Worm (Caenorhabditis elegans) whole organism, mixed stage, embryonic: ENCODE measurements around the gene gmeb-2.

Experiments
- blmp-1 ChIP-seq: fragments of 150-350 bp; optimal IDR thresholded peaks from 2 replicates; lab custom pipeline; 2014; ENCODE audit warnings: missing biosample characterization, missing genetic modification characterization
- ceh-83 ChIP-seq: fragments of 200-800 bp; sonication (Bioruptor generic); optimal IDR thresholded peaks from 2 replicates; lab custom pipeline; 2018; ENCODE audit warnings: mild to moderate bottlenecking, missing genetic modification characterization, missing compliant biosample characterization
- lsy-2 ChIP-seq: fragments of 150-350 bp; optimal IDR thresholded peaks from 2 replicates; lab custom pipeline; 2014; ENCODE audit warnings: missing biosample characterization, missing genetic modification characterization
- nhr-12 ChIP-seq: fragments of 150-350 bp; optimal IDR thresholded peaks from 2 replicates; lab custom pipeline; 2014; ENCODE audit warnings: missing biosample characterization, missing genetic modification characterization
- nhr-237 ChIP-seq: fragments of 150-350 bp; optimal IDR thresholded peaks from 2 replicates; lab custom pipeline; 2014; ENCODE audit warnings: missing biosample characterization, missing genetic modification characterization
- nhr-28 ChIP-seq: fragments of 150-350 bp; optimal IDR thresholded peaks from 2 replicates; lab custom pipeline; 2014; ENCODE audit warnings: missing biosample characterization, missing genetic modification characterization
- nhr-76 ChIP-seq: sonication (generic microtip); optimal IDR thresholded peaks from 2 replicates; lab custom pipeline; 2017; ENCODE audit warnings: missing biosample characterization, missing genetic modification characterization
- pha-4 ChIP-seq: fragments of 150-350 bp; optimal IDR thresholded peaks from 2 replicates; lab custom pipeline; 2018; ENCODE audit warnings: missing biosample characterization, missing genetic modification reagents, missing genetic modification characterization
- unc-39 ChIP-seq: fragments of 150-350 bp; optimal IDR thresholded peaks from 2 replicates; lab custom pipeline; 2014; ENCODE audit warnings: missing biosample characterization, missing genetic modification characterization
- unc-62 ChIP-seq: fragments of 150-350 bp; optimal IDR thresholded peaks from 2 replicates; lab custom pipeline; 2014; ENCODE audit warnings: missing biosample characterization, missing genetic modification reagents, missing genetic modification characterization
- ztf-11 ChIP-seq: fragments of 150-350 bp; optimal IDR thresholded peaks from 2 replicates; lab custom pipeline; 2014; ENCODE audit warnings: missing biosample characterization, missing genetic modification characterization

ce11 chrX:15915774-15916173 is 36.9 kb downstream of the gmeb-2 start:
- no peak for TF ChIP-seq nhr-28
- TF ChIP-seq lsy-2 (tag; lab: Kevin White, UChicago) = no peak
- TF ChIP-seq ceh-83 (GFP tag; lab: Kevin White, UChicago) = no peak
- no peak for TF ChIP-seq unc-62 (GFP tag; lab: Kevin White, UChicago)
- no peak for TF ChIP-seq unc-39
- TF ChIP-seq nhr-76 (tag; lab: Kevin White, UChicago) = no peak
- no peak for TF ChIP-seq nhr-12
- no peak for TF ChIP-seq nhr-237 (tag; lab: Kevin White, UChicago)
- no peak for TF ChIP-seq pha-4 (tag; lab: Kevin White, UChicago)
- TF ChIP-seq blmp-1 (tag; lab: Kevin White, UChicago) = no peak
- TF ChIP-seq ztf-11 (tag; lab: Kevin White, UChicago) = no peak
